Fruit fly (Drosophila melanogaster) whole organism, embryonic: ENCODE measurements around the gene CG31832.

Experiments
- Abd-B ChIP-seq: fragments of 200-800 bp; sonication (Bioruptor generic); optimal IDR thresholded peaks from 2 replicates; lab custom pipeline; 2018; ENCODE audit warnings: missing biosample characterization, mild to moderate bottlenecking, missing genetic modification characterization, moderate library complexity
- Atf-2 ChIP-seq: fragments of 200-800 bp; sonication (Bioruptor generic); optimal IDR thresholded peaks from 2 replicates; lab custom pipeline; 2016; ENCODE audit warnings: missing biosample characterization, missing genetic modification characterization
- B-H2 ChIP-seq: fragments of 200-800 bp; sonication (Bioruptor generic); optimal IDR thresholded peaks from 2 replicates; lab custom pipeline; 2018; ENCODE audit warnings: missing biosample characterization, mild to moderate bottlenecking, missing genetic modification characterization
- CG11085 ChIP-seq: fragments of 200-800 bp; sonication (Bioruptor generic); IDR thresholded peaks from 2 replicates; pipeline ENCODE4 v1.3.6; 2022; ENCODE audit warnings: missing biosample characterization, missing genetic modification characterization
- CG11560 ChIP-seq: fragments of 200-800 bp; sonication (Bioruptor generic); IDR thresholded peaks from 3 replicates; pipeline ENCODE4 v1.3.6; 2022; ENCODE audit warnings: missing biosample characterization, missing genetic modification characterization
- CG12769 ChIP-seq: fragments of 200-800 bp; sonication (Bioruptor generic); optimal IDR thresholded peaks from 2 replicates; lab custom pipeline; 2019; ENCODE audit warnings: missing biosample characterization, mild to moderate bottlenecking, missing genetic modification characterization, moderate library complexity
- CG13287 ChIP-seq: fragments of 200-800 bp; sonication (Bioruptor generic); IDR thresholded peaks from 2 replicates; pipeline ENCODE4 v1.3.6; 2022; ENCODE audit warnings: missing biosample characterization, missing genetic modification characterization; ENCODE audit not compliant: partially characterized antibody
- CG13296 ChIP-seq: fragments of 200-800 bp; sonication (Bioruptor generic); optimal IDR thresholded peaks from 3 replicates; lab custom pipeline; 2018; ENCODE audit warnings: missing biosample characterization, mild to moderate bottlenecking, missing genetic modification characterization
- CG15269 ChIP-seq: fragments of 200-800 bp; sonication (Bioruptor generic); optimal IDR thresholded peaks from 2 replicates; lab custom pipeline; 2018; ENCODE audit warnings: missing biosample characterization, mild to moderate bottlenecking, missing genetic modification characterization, moderate library complexity
- CG1603 ChIP-seq: fragments of 200-800 bp; sonication (Bioruptor generic); optimal IDR thresholded peaks from 2 replicates; lab custom pipeline; 2019; ENCODE audit warnings: missing biosample characterization, mild to moderate bottlenecking, missing genetic modification characterization, moderate library complexity
- CG17802 ChIP-seq: fragments of 200-800 bp; sonication (Bioruptor generic); optimal IDR thresholded peaks from 2 replicates; lab custom pipeline; 2018; ENCODE audit warnings: missing biosample characterization, mild to moderate bottlenecking, missing genetic modification characterization, moderate library complexity
- CG18262 ChIP-seq: fragments of 200-800 bp; optimal IDR thresholded peaks from 3 replicates; lab custom pipeline; 2019; ENCODE audit warnings: missing biosample characterization, mild to moderate bottlenecking, missing genetic modification characterization, moderate library complexity
- CG3281 ChIP-seq: fragments of 200-800 bp; sonication (Bioruptor generic); optimal IDR thresholded peaks from 3 replicates; lab custom pipeline; 2017; ENCODE audit warnings: missing biosample characterization, mild to moderate bottlenecking, missing genetic modification characterization
- CG33557 ChIP-seq: fragments of 200-800 bp; sonication (Bioruptor generic); optimal IDR thresholded peaks from 2 replicates; lab custom pipeline; 2019; ENCODE audit warnings: missing biosample characterization, mild to moderate bottlenecking, missing genetic modification characterization, moderate library complexity
- CG3407 ChIP-seq: fragments of 200-800 bp; sonication (Bioruptor generic); optimal IDR thresholded peaks from 2 replicates; lab custom pipeline; 2018; ENCODE audit warnings: missing biosample characterization, mild to moderate bottlenecking, missing genetic modification characterization
- CG5180 ChIP-seq: fragments of 200-800 bp; sonication (Bioruptor generic); optimal IDR thresholded peaks from 3 replicates; lab custom pipeline; 2017; ENCODE audit warnings: missing biosample characterization, missing genetic modification characterization, mild to moderate bottlenecking, moderate library complexity, missing genetic modification reagents
- CG6854 ChIP-seq: fragments of 200-800 bp; sonication (Bioruptor generic); optimal IDR thresholded peaks from 3 replicates; lab custom pipeline; 2017; ENCODE audit warnings: missing biosample characterization, mild to moderate bottlenecking, missing genetic modification characterization
- CG8944 ChIP-seq: fragments of 200-800 bp; sonication (Bioruptor generic); optimal IDR thresholded peaks from 3 replicates; lab custom pipeline; 2016; ENCODE audit warnings: missing biosample characterization, missing genetic modification characterization
- CG9817 ChIP-seq: fragments of 200-800 bp; sonication (Bioruptor generic); optimal IDR thresholded peaks from 2 replicates; lab custom pipeline; 2018; ENCODE audit warnings: missing biosample characterization, mild to moderate bottlenecking, missing genetic modification characterization, moderate library complexity
- CG9876 ChIP-seq: fragments of 200-800 bp; sonication (Bioruptor generic); optimal IDR thresholded peaks from 2 replicates; lab custom pipeline; 2016; ENCODE audit warnings: missing biosample characterization, missing genetic modification characterization
- D ChIP-seq, 2 experiments: fragments of 200-800 bp in 1 of 2; fragments of >200 bp in 1 of 2; sonication (Bioruptor generic) in 1 of 2; optimal IDR thresholded peaks; 2 replicates in 1 of 2; 3 replicates in 1 of 2; lab custom pipeline; 2017; ENCODE audit warnings: mild to moderate bottlenecking in 1 of 2, missing biosample characterization in 1 of 2, missing genetic modification characterization in 1 of 2, missing genetic modification reagents in 1 of 2
- Dip2 ChIP-seq: fragments of 200-800 bp; sonication (Bioruptor generic); IDR thresholded peaks from 2 replicates; pipeline ENCODE4 v1.3.6; 2022; ENCODE audit warnings: missing biosample characterization, missing genetic modification characterization
- HLH3B ChIP-seq: fragments of 200-800 bp; sonication (Bioruptor generic); IDR thresholded peaks from 2 replicates; pipeline ENCODE4 v1.3.6; 2022; ENCODE audit warnings: missing biosample characterization, missing genetic modification characterization
- Hmr ChIP-seq: fragments of 200-800 bp; sonication (Bioruptor generic); optimal IDR thresholded peaks from 3 replicates; lab custom pipeline; 2017; ENCODE audit warnings: mild to moderate bottlenecking, missing biosample characterization, missing genetic modification reagents, missing genetic modification characterization
- Hsf ChIP-seq: fragments of 200-800 bp; sonication (Bioruptor generic); optimal IDR thresholded peaks from 3 replicates; lab custom pipeline; 2016; ENCODE audit warnings: missing biosample characterization, missing genetic modification characterization
- Kr ChIP-seq: fragments of 200-800 bp; sonication (Bioruptor generic); optimal IDR thresholded peaks from 2 replicates; lab custom pipeline; 2017; ENCODE audit warnings: missing biosample characterization, mild to moderate bottlenecking, missing genetic modification characterization
- Mes4 ChIP-seq: fragments of 200-800 bp; sonication (Bioruptor generic); optimal IDR thresholded peaks from 2 replicates; lab custom pipeline; 2016; ENCODE audit warnings: missing biosample characterization, missing genetic modification characterization
- NfI ChIP-seq: fragments of 200-800 bp; sonication (Bioruptor generic); optimal IDR thresholded peaks from 3 replicates; lab custom pipeline; 2018; ENCODE audit warnings: missing biosample characterization, mild to moderate bottlenecking, missing genetic modification characterization, moderate library complexity
- Ptx1 ChIP-seq: fragments of 200-800 bp; sonication (Bioruptor generic); IDR thresholded peaks from 2 replicates; pipeline ENCODE4 v1.3.6; 2022; ENCODE audit warnings: missing biosample characterization, missing genetic modification characterization
- Xbp1 ChIP-seq: fragments of 200-800 bp; sonication (Bioruptor generic); optimal IDR thresholded peaks from 3 replicates; lab custom pipeline; 2016; ENCODE audit warnings: missing biosample characterization, mild to moderate bottlenecking, missing genetic modification characterization
- abd-A ChIP-seq: fragments of 200-800 bp; sonication (Bioruptor generic); optimal IDR thresholded peaks from 3 replicates; lab custom pipeline; 2019; ENCODE audit warnings: missing biosample characterization, mild to moderate bottlenecking, missing genetic modification characterization, moderate library complexity
- aop ChIP-seq: fragments of 200-800 bp; sonication (Bioruptor generic); IDR thresholded peaks from 2 replicates; pipeline ENCODE4 v1.3.6; 2022; ENCODE audit warnings: missing biosample characterization, missing genetic modification characterization
- btn ChIP-seq: fragments of 200-800 bp; sonication (Bioruptor generic); optimal IDR thresholded peaks from 2 replicates; lab custom pipeline; 2016; ENCODE audit warnings: missing biosample characterization, missing genetic modification characterization
- cad ChIP-seq: fragments of >200 bp; optimal IDR thresholded peaks from 2 replicates; lab custom pipeline; 2017; ENCODE audit warnings: missing biosample characterization, missing genetic modification characterization
- cg ChIP-seq: fragments of 200-800 bp; sonication (Bioruptor generic); optimal IDR thresholded peaks from 3 replicates; lab custom pipeline; 2019; ENCODE audit warnings: missing biosample characterization, mild to moderate bottlenecking, missing genetic modification characterization, moderate library complexity
- chif ChIP-seq, 2 experiments: fragments of 200-800 bp; sonication (Bioruptor generic); optimal IDR thresholded peaks; 3 replicates each; lab custom pipeline; 2016; ENCODE audit warnings: missing biosample characterization in 2 of 2, missing genetic modification characterization in 2 of 2
- emc ChIP-seq: fragments of 200-800 bp; sonication (Bioruptor generic); optimal IDR thresholded peaks from 2 replicates; lab custom pipeline; 2016; ENCODE audit warnings: missing biosample characterization, missing genetic modification characterization
- ewg ChIP-seq: fragments of 200-800 bp; sonication (Bioruptor generic); optimal IDR thresholded peaks from 3 replicates; lab custom pipeline; 2017; ENCODE audit warnings: mild to moderate bottlenecking, missing biosample characterization, missing genetic modification reagents, missing genetic modification characterization
- fru ChIP-seq: fragments of >200 bp; optimal IDR thresholded peaks from 2 replicates; lab custom pipeline; 2017
- hth ChIP-seq: fragments of >200 bp; optimal IDR thresholded peaks from 2 replicates; lab custom pipeline; 2017; ENCODE audit warnings: inconsistent platforms
- lola ChIP-seq, 3 experiments: fragments of >200 bp in 2 of 3; fragments of 200-800 bp in 1 of 3; sonication (Bioruptor generic) in 1 of 3; optimal IDR thresholded peaks; 2 replicates each; lab custom pipeline; 2017 to 2019; ENCODE audit warnings: missing biosample characterization in 3 of 3, missing genetic modification characterization in 3 of 3, mild to moderate bottlenecking in 1 of 3, moderate library complexity in 1 of 3
- lov ChIP-seq, 2 experiments: fragments of 200-800 bp in 1 of 2; fragments of >200 bp in 1 of 2; sonication (Bioruptor generic) in 1 of 2; IDR thresholded peaks in 1 of 2; optimal IDR thresholded peaks in 1 of 2; 2 replicates in 1 of 2; 3 replicates in 1 of 2; pipeline versions ENCODE4 v1.3.6 to Lab custom; 2017 to 2022; ENCODE audit warnings: missing biosample characterization in 1 of 2, missing genetic modification characterization in 1 of 2
- luna ChIP-seq: fragments of 200-800 bp; sonication (Bioruptor generic); optimal IDR thresholded peaks from 2 replicates; lab custom pipeline; 2016; ENCODE audit warnings: missing biosample characterization, missing genetic modification characterization
- peb ChIP-seq: fragments of 200-800 bp; sonication (Bioruptor generic); IDR thresholded peaks from 2 replicates; pipeline ENCODE4 v1.3.6; 2022; ENCODE audit warnings: missing biosample characterization, missing genetic modification characterization
- ranshi ChIP-seq: fragments of 200-800 bp; sonication (Bioruptor generic); IDR thresholded peaks from 2 replicates; pipeline ENCODE4 v1.3.6; 2022; ENCODE audit warnings: missing biosample characterization, missing genetic modification characterization
- rib ChIP-seq: fragments of 200-800 bp; sonication (Bioruptor generic); IDR thresholded peaks from 2 replicates; pipeline ENCODE4 v1.3.6; 2022; ENCODE audit warnings: missing biosample characterization, missing genetic modification characterization
- sc ChIP-seq, 3 experiments: fragments of >200 bp in 2 of 3; fragments of 200-800 bp in 1 of 3; sonication (Bioruptor generic) in 1 of 3; optimal IDR thresholded peaks; 2 replicates in 2 of 3; 3 replicates in 1 of 3; lab custom pipeline; 2017; ENCODE audit warnings: mild to moderate bottlenecking in 1 of 3, missing biosample characterization in 1 of 3, missing genetic modification characterization in 1 of 3, missing genetic modification reagents in 1 of 3
- tin ChIP-seq: fragments of 200-800 bp; sonication (Bioruptor generic); optimal IDR thresholded peaks from 3 replicates; lab custom pipeline; 2016; ENCODE audit warnings: missing biosample characterization, missing genetic modification characterization
- trem ChIP-seq: fragments of 200-800 bp; optimal IDR thresholded peaks from 3 replicates; lab custom pipeline; 2019; ENCODE audit warnings: missing biosample characterization, mild to moderate bottlenecking, missing genetic modification characterization, moderate library complexity

Gene CG31832

DNA sequence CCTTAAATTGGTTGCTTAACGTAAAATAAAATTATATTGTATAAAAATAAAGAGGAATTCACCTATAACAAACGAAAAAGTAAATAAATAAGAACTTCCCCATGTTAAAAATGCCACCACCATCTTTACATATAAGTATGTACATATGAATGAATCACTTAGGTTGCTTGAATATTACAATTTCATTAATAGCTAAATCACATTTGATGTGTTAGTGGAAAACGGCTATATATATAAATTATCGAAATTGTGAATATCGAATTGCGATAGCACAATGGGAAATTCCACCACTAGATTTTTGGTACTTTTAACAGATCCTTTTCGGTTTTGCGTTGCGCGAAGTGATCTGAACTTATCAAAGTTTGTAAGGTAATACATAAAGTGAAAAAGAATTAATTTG is 29.8 kb upstream of the CG31832 start, which contains the start of the genes solo and vas (continued):
- peak; percentile 48 for TF ChIP-seq Hsf (GFP tag; lab: Kevin White, UChicago)
- peak; percentile 56 for TF ChIP-seq trem
- no peak for TF ChIP-seq tin (GFP tag; lab: Kevin White, UChicago)
- TF ChIP-seq Hmr (GFP tag; lab: Kevin White, UChicago): peak; percentile 51
- 0 out of 2 replicates have a peak, but pooled peaks have one; percentile 25 for TF ChIP-seq ranshi (GFP tag; lab: Robert Waterston, UW)
- peak; percentile 69 for TF ChIP-seq CG15269 (tag; lab: Kevin White, UChicago)
- TF ChIP-seq btn (GFP tag; lab: Kevin White, UChicago): no peak
- no peak for TF ChIP-seq cg (GFP tag; lab: Kevin White, UChicago)
- no peak for TF ChIP-seq aop
- no peak for TF ChIP-seq rib (GFP tag; lab: Robert Waterston, UW)
- TF ChIP-seq Ptx1 (GFP tag; lab: Robert Waterston, UW): peak; percentile 57
- peak; percentile 16; the same call in 1 of the 2 replicates for TF ChIP-seq CG13287 (GFP tag; lab: Robert Waterston, UW)
- TF ChIP-seq B-H2 (GFP tag; lab: Kevin White, UChicago): peak; percentile 42
- no peak for TF ChIP-seq fru (lab: Kevin White, UChicago)
- TF ChIP-seq CG11560 (tag; lab: Robert Waterston, UW): no peak
- no peak for TF ChIP-seq luna (GFP tag; lab: Kevin White, UChicago)
- TF ChIP-seq CG33557 (GFP tag; lab: Kevin White, UChicago): peak; percentile 43
- TF ChIP-seq HLH3B (GFP tag; lab: Robert Waterston, UW): peak; percentile 41; the same call in 1 of the 2 replicates
- no peak for TF ChIP-seq cad (GFP tag; lab: Kevin White, UChicago)
- peak; percentile 59 for TF ChIP-seq CG18262
- no peak for TF ChIP-seq CG3281 (GFP tag; lab: Kevin White, UChicago)
- peak; percentile 66 for TF ChIP-seq CG9817 (tag; lab: Kevin White, UChicago)
- no peak for TF ChIP-seq Kr (GFP tag; lab: Kevin White, UChicago)
- no peak for TF ChIP-seq CG5180 (GFP tag; lab: Kevin White, UChicago)
- peak; percentile 93 for TF ChIP-seq CG17802 (tag; lab: Kevin White, UChicago)
- TF ChIP-seq Abd-B (GFP tag; lab: Kevin White, UChicago): peak; percentile 70
- TF ChIP-seq ewg (GFP tag; lab: Kevin White, UChicago): peak; percentile 23
- TF ChIP-seq CG12769 (tag; lab: Kevin White, UChicago): peak; percentile 51
- no peak for TF ChIP-seq CG8944 (GFP tag; lab: Kevin White, UChicago)
- no peak for TF ChIP-seq sc (optimal IDR thresholded peaks at IDR 0.05; lab: Kevin White, UChicago)
- TF ChIP-seq sc (GFP tag; optimal IDR thresholded peaks at IDR 0.05; lab: Kevin White, UChicago): no peak
- TF ChIP-seq Atf-2: no peak
- peak in 2 of 3 experiments; percentile 58 to 90 for TF ChIP-seq lola (GFP tag; optimal IDR thresholded peaks at IDR 0.05; lab: Kevin White, UChicago)
- no peak for TF ChIP-seq CG9876 (GFP tag; lab: Kevin White, UChicago)
- no peak for TF ChIP-seq CG3407 (GFP tag; lab: Kevin White, UChicago)
- TF ChIP-seq peb: no peak
- no peak for TF ChIP-seq Mes4 (GFP tag; lab: Kevin White, UChicago)
- no peak for TF ChIP-seq D (optimal IDR thresholded peaks at IDR 0.05; lab: Kevin White, UChicago)
- TF ChIP-seq D (GFP tag; optimal IDR thresholded peaks at IDR 0.05; lab: Kevin White, UChicago): peak; percentile 10
- no peak for TF ChIP-seq hth (lab: Kevin White, UChicago)
- no peak for TF ChIP-seq CG6854
- no peak for TF ChIP-seq lov (optimal IDR thresholded peaks at IDR 0.05; lab: Kevin White, UChicago)
- TF ChIP-seq lov (GFP tag; IDR thresholded peaks at IDR 0.05; lab: Robert Waterston, UW): no peak
- peak; percentile 59 for TF ChIP-seq CG1603 (tag; lab: Kevin White, UChicago)
- peak; percentile 12 for TF ChIP-seq CG13296 (GFP tag; lab: Kevin White, UChicago)
- peak; percentile 41 for TF ChIP-seq NfI (GFP tag; lab: Kevin White, UChicago)
- TF ChIP-seq emc: no peak
- no peak for TF ChIP-seq abd-A
- TF ChIP-seq CG11085 (GFP tag; lab: Robert Waterston, UW): no peak
- peak; percentile 59 for TF ChIP-seq Xbp1
- no peak for TF ChIP-seq Dip2
- peak in 1 of 2 experiments; percentile 10 for TF ChIP-seq chif (GFP tag; optimal IDR thresholded peaks at IDR 0.05; lab: Kevin White, UChicago)
